Fruit fly (Drosophila melanogaster): ENCODE measurements around the gene RhoGEF3.

Gene RhoGEF3

dm6 chr3L:341052-341852 lies 64.0 kb downstream of the RhoGEF3 start (continued):
- TF ChIP-seq CG2202 (tag; optimal IDR thresholded peaks at IDR 0.05) (no peak), yki (optimal IDR thresholded peaks at IDR 0.05) (no peak), mld (GFP tag; IDR thresholded peaks at IDR 0.05; ENCODE audit: partially characterized antibody) (no peak), CG7928 (GFP tag; optimal IDR thresholded peaks at IDR 0.05) (no peak), CG12769 (tag; optimal IDR thresholded peaks at IDR 0.05) (peak; percentile 26), CG1647 (GFP tag; optimal IDR thresholded peaks at IDR 0.05) (no peak), NfI (GFP tag; optimal IDR thresholded peaks at IDR 0.05) (no peak), Stat92E (GFP tag; optimal IDR thresholded peaks at IDR 0.05) (no peak), ac (GFP tag; optimal IDR thresholded peaks at IDR 0.05) (no peak), Max (GFP tag; optimal IDR thresholded peaks at IDR 0.05) (no peak), CG8388 (GFP tag; optimal IDR thresholded peaks at IDR 0.05) (no peak), Pdp1 (GFP tag; optimal IDR thresholded peaks at IDR 0.05) (no peak), CG16815 (GFP tag; optimal IDR thresholded peaks at IDR 0.05) (no peak), Lim3 (GFP tag; IDR thresholded peaks at IDR 0.05) (no peak), CG13287 (GFP tag; IDR thresholded peaks at IDR 0.05; ENCODE audit: partially characterized antibody) (peak; percentile 42; the same call in 1 of the 2 replicates), CG2199 (GFP tag; IDR thresholded peaks at IDR 0.05) (no peak), Ssrp (tag; optimal IDR thresholded peaks at IDR 0.05) (no peak), CG8290 (GFP tag; optimal IDR thresholded peaks at IDR 0.05) (no peak), CG8290 (tag; optimal IDR thresholded peaks at IDR 0.05) (peak in 1 of 2 experiments; percentile 30), CG15269 (tag; optimal IDR thresholded peaks at IDR 0.05) (peak; percentile 4), Optix (GFP tag; IDR thresholded peaks at IDR 0.05) (no peak), CG13775 (GFP tag; optimal IDR thresholded peaks at IDR 0.05) (no peak), CG5245 (GFP tag; optimal IDR thresholded peaks at IDR 0.05) (no peak), kni (GFP tag; optimal IDR thresholded peaks at IDR 0.05) (no peak), sd (tag; optimal IDR thresholded peaks at IDR 0.05) (peak; percentile 41), Bgb (GFP tag; IDR thresholded peaks at IDR 0.05; ENCODE audit: partially characterized antibody) (peak; percentile 26; the same call in 1 of the 2 replicates), Mrtf (GFP tag; IDR thresholded peaks at IDR 0.05) (no peak), ftz-f1 (GFP tag; optimal IDR thresholded peaks at IDR 0.05) (peak; percentile 44), CG17802 (tag; optimal IDR thresholded peaks at IDR 0.05) (no peak), CG3407 (GFP tag; optimal IDR thresholded peaks at IDR 0.05) (no peak), CG10959 (GFP tag; IDR thresholded peaks at IDR 0.05) (no peak), mirr (GFP tag; optimal IDR thresholded peaks at IDR 0.05) (peak; percentile 0), gcm (GFP tag; optimal IDR thresholded peaks at IDR 0.05) (no peak), amos (GFP tag; IDR thresholded peaks at IDR 0.05; ENCODE audit: partially characterized antibody) (0 out of 2 replicates have a peak, but pooled peaks have one; percentile 12), NC2α (GFP tag; optimal IDR thresholded peaks at IDR 0.05) (no peak), crc (GFP tag; optimal IDR thresholded peaks at IDR 0.05) (no peak), CG7271 (tag; optimal IDR thresholded peaks at IDR 0.05) (no peak), sug (tag; optimal IDR thresholded peaks at IDR 0.05) (peak; percentile 1), luna (GFP tag; optimal IDR thresholded peaks at IDR 0.05) (no peak), Spps (tag; optimal IDR thresholded peaks at IDR 0.05) (no peak), CG11560 (tag; IDR thresholded peaks at IDR 0.05) (no peak), lilli (GFP tag; optimal IDR thresholded peaks at IDR 0.05) (no peak), pan (optimal IDR thresholded peaks at IDR 0.05) (no peak), pan (GFP tag; optimal IDR thresholded peaks at IDR 0.05 in 1 of 2, IDR thresholded peaks at IDR 0.05 in 1 of 2) (no peak), CG12155 (GFP tag; optimal IDR thresholded peaks at IDR 0.05) (no peak), fd96Cb (tag; optimal IDR thresholded peaks at IDR 0.05) (no peak), CG6654 (GFP tag; optimal IDR thresholded peaks at IDR 0.05) (no peak), p53 (GFP tag; optimal IDR thresholded peaks at IDR 0.05) (no peak), CG11247 (GFP tag; IDR thresholded peaks at IDR 0.05) (no peak), CG8478 (optimal IDR thresholded peaks at IDR 0.05) (no peak)

All from whole organism, embryonic.